Fruit fly (Drosophila melanogaster): ENCODE results near the gene tHMG2.
A peak's percentile ranks its signal among the peaks of the same experiment; 100 is the strongest.

The tHMG2 gene

DNA sequence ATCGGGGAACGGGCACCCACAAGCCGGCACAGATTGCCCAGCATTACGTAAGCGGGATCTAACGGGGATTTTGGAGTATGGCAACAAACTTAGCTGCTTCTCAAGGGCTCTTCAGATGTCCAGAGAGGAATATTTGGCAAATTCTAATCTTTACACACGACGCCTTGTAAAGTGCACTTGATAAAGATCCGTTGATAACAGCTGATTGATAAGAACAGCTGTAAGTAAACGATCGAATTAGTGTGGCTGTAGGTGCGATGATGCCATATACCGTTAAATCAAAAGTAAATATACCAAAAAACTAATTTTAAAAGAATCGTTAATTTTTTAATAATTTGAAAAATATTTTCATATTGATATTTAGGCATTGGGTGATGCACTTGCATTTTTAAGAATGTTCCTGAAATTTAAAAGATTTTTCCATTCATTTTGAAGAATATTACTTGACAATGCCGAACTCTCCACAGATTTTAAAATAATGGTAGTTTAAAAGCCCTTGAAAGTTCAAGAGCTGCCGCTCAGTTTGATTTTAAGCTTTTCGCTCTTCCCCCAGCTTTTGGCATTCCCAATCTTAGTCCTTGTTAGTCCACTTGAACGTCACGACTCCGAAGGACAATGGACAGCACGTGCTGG lies 24.7 kb upstream of the tHMG2 start, which contains the start of the genes CG5377 and Nrx-1:
TSS of gene CG5377 (minus strand) at position 219 of the 633 bp plus-strand sequence.
TSS of gene Nrx-1 (plus strand) at position 574 of the 633 bp plus-strand sequence.
- TF ChIP-seq CG34367 (tag; optimal IDR thresholded peaks at IDR 0.05) (no peak), Snoo (tag; optimal IDR thresholded peaks at IDR 0.05) (no peak), CG4496 (GFP tag; IDR thresholded peaks at IDR 0.05) (no peak), fd96Ca (GFP tag; IDR thresholded peaks at IDR 0.05) (no peak), D1 (tag; optimal IDR thresholded peaks at IDR 0.05) (no peak), CG8301 (tag; optimal IDR thresholded peaks at IDR 0.05) (no peak), rn (GFP tag; IDR thresholded peaks at IDR 0.05) (no peak), CG13204 (GFP tag; optimal IDR thresholded peaks at IDR 0.05) (no peak), CG12605 (GFP tag; IDR thresholded peaks at IDR 0.05) (no peak), gl (tag; optimal IDR thresholded peaks at IDR 0.05) (no peak)

DNA sequence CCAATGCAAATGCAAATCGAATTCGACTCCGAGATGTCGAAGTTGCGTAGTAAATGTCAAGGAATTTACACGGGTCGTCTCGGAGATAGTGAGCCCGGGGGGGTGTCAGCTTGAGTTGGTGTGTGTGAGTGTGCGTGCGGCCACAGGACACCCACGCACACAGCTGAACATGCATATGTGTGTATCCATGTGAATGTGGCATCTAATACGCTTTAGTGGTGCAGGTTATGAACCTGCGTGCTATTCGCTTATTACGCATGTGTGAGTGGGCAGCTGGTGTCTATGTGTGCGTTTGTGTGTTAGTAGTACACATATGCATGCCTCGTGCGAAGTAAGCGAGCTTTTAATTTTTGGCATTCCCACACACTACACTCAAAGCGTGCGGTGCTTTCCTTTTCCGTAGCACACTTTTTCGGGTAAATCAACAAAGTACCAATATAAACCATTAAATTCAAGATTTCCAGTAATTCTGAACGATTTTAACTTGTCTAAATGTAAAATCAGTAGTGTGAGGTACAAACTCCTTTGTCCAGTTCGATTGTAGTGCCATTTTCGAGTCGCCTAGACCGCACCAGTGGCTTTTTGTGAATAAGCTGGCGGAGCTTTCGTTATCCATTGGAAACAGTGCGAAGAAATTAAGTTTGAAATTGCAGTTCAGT lies 23.8 kb upstream of the tHMG2 start:
- TF ChIP-seq CG8159 (tag; optimal IDR thresholded peaks at IDR 0.05) (peak; percentile 78), Pif1B (GFP tag; optimal IDR thresholded peaks at IDR 0.05) (peak; percentile 47), CG32121 (GFP tag; IDR thresholded peaks at IDR 0.05) (peak; percentile 36; the same call in 1 of the 2 replicates), Pif1A (GFP tag; optimal IDR thresholded peaks at IDR 0.05) (no peak), CG12605 (GFP tag; IDR thresholded peaks at IDR 0.05) (peak; percentile 48; the same call in 1 of the 2 replicates), CG17806 (tag; optimal IDR thresholded peaks at IDR 0.05) (no peak), CG4496 (GFP tag; IDR thresholded peaks at IDR 0.05) (peak; percentile 77), CG13204 (GFP tag; optimal IDR thresholded peaks at IDR 0.05) (no peak), CG9948 (tag; optimal IDR thresholded peaks at IDR 0.05) (peak; percentile 65), fd96Ca (GFP tag; IDR thresholded peaks at IDR 0.05) (peak; percentile 77), CG34367 (tag; optimal IDR thresholded peaks at IDR 0.05) (peak; percentile 55), CG14655 (GFP tag; optimal IDR thresholded peaks at IDR 0.05) (no peak), rn (GFP tag; IDR thresholded peaks at IDR 0.05) (no peak), CG15710 (tag; optimal IDR thresholded peaks at IDR 0.05) (peak; percentile 71), Ets98B (GFP tag; IDR thresholded peaks at IDR 0.05) (peak; percentile 60)

DNA sequence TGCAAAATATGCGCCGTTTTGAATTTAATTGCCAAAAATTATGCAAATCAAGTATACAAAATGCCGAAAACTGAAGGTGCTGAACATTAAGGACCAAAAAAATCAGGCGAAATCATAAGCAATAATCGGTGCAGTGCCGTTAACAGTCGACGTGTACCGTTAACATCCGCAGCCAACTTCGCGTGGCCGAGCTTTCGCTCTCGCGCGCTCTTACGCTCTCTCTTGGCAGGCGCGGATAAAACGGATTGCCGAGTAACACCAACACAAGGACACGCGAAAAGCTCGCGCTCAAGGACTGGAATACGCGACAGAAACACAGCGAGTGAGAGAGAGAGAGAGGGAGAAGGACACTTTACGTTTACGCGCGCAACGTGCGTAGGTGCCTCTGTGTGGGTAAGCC lies 22.7 kb upstream of the tHMG2 start:
- TF ChIP-seq CG15710 (tag; optimal IDR thresholded peaks at IDR 0.05) (no peak), CG8159 (tag; optimal IDR thresholded peaks at IDR 0.05) (no peak), CG17806 (tag; optimal IDR thresholded peaks at IDR 0.05) (no peak), CG13204 (GFP tag; optimal IDR thresholded peaks at IDR 0.05) (no peak), gl (tag; optimal IDR thresholded peaks at IDR 0.05) (no peak), Ets98B (GFP tag; IDR thresholded peaks at IDR 0.05) (no peak), fd96Ca (GFP tag; IDR thresholded peaks at IDR 0.05) (no peak), CG8301 (tag; optimal IDR thresholded peaks at IDR 0.05) (no peak), CG10348 (GFP tag; IDR thresholded peaks at IDR 0.05) (no peak), D1 (tag; optimal IDR thresholded peaks at IDR 0.05) (no peak), CG9948 (tag; optimal IDR thresholded peaks at IDR 0.05) (no peak), Snoo (tag; optimal IDR thresholded peaks at IDR 0.05) (no peak), CG14655 (GFP tag; optimal IDR thresholded peaks at IDR 0.05) (no peak), EcR (GFP tag; optimal IDR thresholded peaks at IDR 0.05) (no peak), Pif1B (GFP tag; optimal IDR thresholded peaks at IDR 0.05) (no peak)

DNA sequence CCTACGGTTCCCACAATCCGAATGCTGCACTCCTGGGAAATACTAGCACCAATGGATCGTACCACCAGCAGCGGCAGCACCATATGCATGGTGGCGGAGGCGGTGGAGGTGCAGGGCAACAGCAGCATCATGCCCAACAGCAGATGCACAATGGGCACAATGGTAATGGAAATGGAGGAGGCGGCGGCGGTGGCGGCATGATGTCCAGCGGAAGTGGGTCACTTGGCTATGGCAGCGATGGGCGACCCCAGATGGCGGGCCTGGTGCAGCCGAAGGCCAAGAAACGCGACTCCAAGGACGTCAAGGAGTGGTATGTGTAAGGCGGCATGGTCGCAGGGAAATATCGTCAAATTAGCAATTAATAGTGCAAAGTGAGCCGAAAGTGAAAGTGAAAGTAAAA lies 9.2 kb upstream of the tHMG2 start:
- TF ChIP-seq fd96Ca (GFP tag; IDR thresholded peaks at IDR 0.05) (no peak), CG32121 (GFP tag; IDR thresholded peaks at IDR 0.05) (no peak), CG15710 (tag; optimal IDR thresholded peaks at IDR 0.05) (no peak), CG9948 (tag; optimal IDR thresholded peaks at IDR 0.05) (no peak), CG12605 (GFP tag; IDR thresholded peaks at IDR 0.05) (no peak), CG17806 (tag; optimal IDR thresholded peaks at IDR 0.05) (no peak), Snoo (tag; optimal IDR thresholded peaks at IDR 0.05) (no peak), Pif1B (GFP tag; optimal IDR thresholded peaks at IDR 0.05) (no peak), CG10348 (GFP tag; IDR thresholded peaks at IDR 0.05) (no peak), D1 (tag; optimal IDR thresholded peaks at IDR 0.05) (no peak), EcR (GFP tag; optimal IDR thresholded peaks at IDR 0.05) (no peak), Ets98B (GFP tag; IDR thresholded peaks at IDR 0.05) (no peak), CG34367 (tag; optimal IDR thresholded peaks at IDR 0.05) (no peak)

- TF ChIP-seq CG12605 (GFP tag; IDR thresholded peaks at IDR 0.05) (no peak), CG9948 (tag; optimal IDR thresholded peaks at IDR 0.05) (no peak), Pif1A (GFP tag; optimal IDR thresholded peaks at IDR 0.05) (no peak), Ets98B (GFP tag; IDR thresholded peaks at IDR 0.05) (no peak), CG17806 (tag; optimal IDR thresholded peaks at IDR 0.05) (no peak), EcR (GFP tag; optimal IDR thresholded peaks at IDR 0.05) (no peak), CG8301 (tag; optimal IDR thresholded peaks at IDR 0.05) (no peak), CG32121 (GFP tag; IDR thresholded peaks at IDR 0.05) (no peak), rn (GFP tag; IDR thresholded peaks at IDR 0.05) (no peak), gl (tag; optimal IDR thresholded peaks at IDR 0.05) (no peak), CG10348 (GFP tag; IDR thresholded peaks at IDR 0.05) (no peak), CG8159 (tag; optimal IDR thresholded peaks at IDR 0.05) (no peak), CG34367 (tag; optimal IDR thresholded peaks at IDR 0.05) (no peak), CG13204 (GFP tag; optimal IDR thresholded peaks at IDR 0.05) (no peak), Snoo (tag; optimal IDR thresholded peaks at IDR 0.05) (no peak)
Observed at dm6 chr3R:22487037-22487492, 5.7 kb upstream of the tHMG2 start, which contains the start of gene Pfdn5. Gene Pfdn5, plus strand, starts transcription at chr3R:22487039.

All from whole organism, pupa.